Worm (Caenorhabditis elegans) whole organism, midembryonic: ENCODE data around the gene timp-1.

Source experiments
- T22C8.4 ChIP-seq: fragments of 200-800 bp; sonication (Bioruptor generic); IDR thresholded peaks from 2 replicates; pipeline ENCODE4 v1.3.6; 2022; ENCODE audit warnings: missing genetic modification characterization, missing compliant biosample characterization
- cog-1 ChIP-seq: sonication (generic microtip); optimal IDR thresholded peaks from 2 replicates; lab custom pipeline; 2016; ENCODE audit warnings: missing genetic modification characterization, missing compliant biosample characterization
- flt-1 ChIP-seq: fragments of 200-800 bp; sonication (Bioruptor generic); IDR thresholded peaks from 2 replicates; pipeline ENCODE4 v1.3.6; 2022; ENCODE audit warnings: missing genetic modification characterization, missing compliant biosample characterization
- ref-1 ChIP-seq: fragments of 200-800 bp; sonication (Bioruptor generic); conservative IDR thresholded peaks from 2 replicates; pipeline ENCODE4 v1.3.6; 2022; ENCODE audit warnings: missing genetic modification reagents, missing genetic modification characterization, missing compliant biosample characterization
- ztf-29 ChIP-seq: fragments of 200-800 bp; sonication (Bioruptor generic); IDR thresholded peaks from 2 replicates; pipeline ENCODE4 v1.3.6; 2022; ENCODE audit warnings: missing genetic modification reagents, missing genetic modification characterization, missing compliant biosample characterization

DNA sequence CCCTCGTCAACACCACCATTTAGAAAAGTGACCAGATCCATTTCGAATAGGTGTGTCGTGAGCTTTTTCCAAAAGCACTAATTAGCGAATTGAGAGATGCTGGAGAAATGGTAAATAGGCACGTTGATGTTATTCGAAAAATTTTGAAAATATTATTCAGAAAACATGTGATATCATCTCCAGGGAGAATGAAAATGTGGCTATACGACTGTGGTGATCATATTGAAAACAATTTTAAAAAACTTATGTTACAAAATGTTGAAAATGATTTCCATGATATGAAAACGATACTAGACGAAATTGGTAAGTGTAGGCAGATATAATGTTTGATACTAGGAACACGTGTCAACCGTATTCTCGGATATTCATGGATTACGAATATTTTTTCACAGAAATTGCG is 19.8 kb downstream of the timp-1 start, which contains the start of gene K07C11.10:
- no peak for TF ChIP-seq ref-1 (GFP tag; lab: Robert Waterston, UW)
- no peak for TF ChIP-seq cog-1 (tag; lab: Kevin White, UChicago)
- TF ChIP-seq flt-1, result no peak
- no peak for TF ChIP-seq T22C8.4
- TF ChIP-seq ztf-29 (GFP tag; lab: Robert Waterston, UW), result no peak
